Worm (Caenorhabditis elegans) whole organism, L4 larva: ENCODE measurements around the gene C26B9.7.
A peak's percentile ranks its signal among the peaks of the same experiment; 100 is the strongest.

Experiments
- F37D6.2 ChIP-seq: sonication (generic microtip); optimal IDR thresholded peaks from 2 replicates; lab custom pipeline; 2016; ENCODE audit warnings: mild to moderate bottlenecking, missing genetic modification characterization, missing compliant biosample characterization
- F44E2.7 ChIP-seq: fragments of 200-800 bp; sonication (Bioruptor generic); IDR thresholded peaks from 2 replicates; pipeline ENCODE4 v2.1.2; 2022; ENCODE audit warnings: missing genetic modification characterization, missing compliant biosample characterization
- T26A8.4 ChIP-seq: fragments of 200-800 bp; sonication (Bioruptor generic); IDR thresholded peaks from 2 replicates; pipeline ENCODE4 v1.3.6; 2022; ENCODE audit warnings: missing genetic modification characterization, missing compliant biosample characterization
- Y105C5A.15 ChIP-seq: fragments of 200-800 bp; sonication (Bioruptor generic); IDR thresholded peaks from 2 replicates; pipeline ENCODE4 v1.3.6; 2022; ENCODE audit warnings: missing genetic modification characterization, missing compliant biosample characterization
- Y48G9A.11 ChIP-seq: fragments of 200-800 bp; sonication (Bioruptor generic); IDR thresholded peaks from 2 replicates; pipeline ENCODE4 v1.3.6; 2022; ENCODE audit warnings: missing genetic modification reagents, missing genetic modification characterization, missing compliant biosample characterization
- aha-1 ChIP-seq: fragments of 150-350 bp; peaks from one replicate; lab custom pipeline; 2014; ENCODE audit warnings: missing biosample characterization, missing genetic modification characterization
- aly-2 ChIP-seq: sonication (generic microtip); optimal IDR thresholded peaks from 2 replicates; lab custom pipeline; 2018; ENCODE audit warnings: missing biosample characterization, missing genetic modification characterization
- ama-1 ChIP-seq: fragments of 150-350 bp; optimal IDR thresholded peaks from 2 replicates; lab custom pipeline; 2014; ENCODE audit warnings: inconsistent platforms, mixed read lengths
- ceh-20 ChIP-seq: fragments of 200-800 bp; sonication (Bioruptor generic); IDR thresholded peaks from 2 replicates; pipeline ENCODE4 v1.3.6; 2022; ENCODE audit warnings: missing genetic modification reagents, missing genetic modification characterization, missing compliant biosample characterization
- ceh-44 ChIP-seq: fragments of 200-800 bp; sonication (Bioruptor generic); IDR thresholded peaks from 2 replicates; pipeline ENCODE4 v1.3.6; 2022; ENCODE audit warnings: missing genetic modification reagents, missing genetic modification characterization, missing compliant biosample characterization
- daf-12 ChIP-seq: fragments of 150-350 bp; optimal IDR thresholded peaks from 2 replicates; lab custom pipeline; 2014; ENCODE audit warnings: missing biosample characterization, missing genetic modification reagents, missing genetic modification characterization
- daf-19 ChIP-seq: fragments of 200-800 bp; sonication (Bioruptor generic); conservative IDR thresholded peaks from 2 replicates; pipeline ENCODE4 v1.3.6; 2022; ENCODE audit warnings: missing genetic modification characterization, missing compliant biosample characterization
- egl-43 ChIP-seq: fragments of 200-800 bp; sonication (Bioruptor generic); IDR thresholded peaks from 2 replicates; pipeline ENCODE4 v1.3.6; 2022; ENCODE audit warnings: missing genetic modification reagents, missing genetic modification characterization, missing compliant biosample characterization
- fos-1 ChIP-seq: fragments of 150-350 bp; optimal IDR thresholded peaks from 2 replicates; lab custom pipeline; 2014; ENCODE audit warnings: missing biosample characterization, missing genetic modification characterization
- hif-1 ChIP-seq, 2 experiments: sonication (generic microtip); optimal IDR thresholded peaks; 2 replicates each; lab custom pipeline; 2016 to 2017; ENCODE audit warnings: missing compliant biosample characterization in 2 of 2, missing genetic modification characterization in 2 of 2, missing genetic modification reagents in 2 of 2, missing genotype in 2 of 2, mild to moderate bottlenecking in 1 of 2
- jun-1 ChIP-seq: fragments of 150-350 bp; optimal IDR thresholded peaks from 2 replicates; lab custom pipeline; 2014; ENCODE audit warnings: missing biosample characterization, missing genetic modification reagents, missing genetic modification characterization
- lim-7 ChIP-seq: fragments of 200-800 bp; sonication (Bioruptor generic); IDR thresholded peaks from 2 replicates; pipeline ENCODE4 v1.3.6; 2022; ENCODE audit warnings: missing genetic modification characterization, missing compliant biosample characterization
- lin-13 ChIP-seq: fragments of 150-350 bp; optimal IDR thresholded peaks from 2 replicates; lab custom pipeline; 2014; ENCODE audit warnings: missing biosample characterization, missing genetic modification reagents, missing genetic modification characterization
- lin-39 ChIP-seq: fragments of 150-350 bp; optimal IDR thresholded peaks from 2 replicates; lab custom pipeline; 2014; ENCODE audit warnings: missing biosample characterization, missing genetic modification reagents, missing genetic modification characterization
- lsy-2 ChIP-seq, 2 experiments: fragments of 150-350 bp in 1 of 2; sonication (generic microtip) in 1 of 2; optimal IDR thresholded peaks; 2 replicates each; lab custom pipeline; 2014 to 2017; ENCODE audit warnings: missing biosample characterization in 2 of 2, missing genetic modification characterization in 2 of 2
- madf-9 ChIP-seq: fragments of 200-800 bp; sonication (Bioruptor generic); conservative IDR thresholded peaks from 2 replicates; pipeline ENCODE4 v1.3.6; 2022; ENCODE audit warnings: missing genetic modification reagents, missing genetic modification characterization, missing compliant biosample characterization
- mdl-1 ChIP-seq, 2 experiments: fragments of 150-350 bp in 1 of 2; sonication (generic microtip) in 1 of 2; optimal IDR thresholded peaks; 2 replicates each; lab custom pipeline; 2014 to 2017; ENCODE audit warnings: missing biosample characterization in 2 of 2, missing genetic modification characterization in 2 of 2
- mxl-2 ChIP-seq: fragments of 200-800 bp; sonication (Bioruptor generic); conservative IDR thresholded peaks from 2 replicates; pipeline ENCODE4 v1.3.6; 2022; ENCODE audit warnings: missing genetic modification reagents, missing genetic modification characterization, missing compliant biosample characterization
- mxl-3 ChIP-seq: fragments of 200-800 bp; sonication (Bioruptor generic); optimal IDR thresholded peaks from 2 replicates; lab custom pipeline; 2018; ENCODE audit warnings: mild to moderate bottlenecking, missing genetic modification characterization, missing compliant biosample characterization
- nhr-25 ChIP-seq: sonication (generic microtip); optimal IDR thresholded peaks from 2 replicates; lab custom pipeline; 2017; ENCODE audit warnings: missing genetic modification characterization, mild to moderate bottlenecking, missing compliant biosample characterization, antibody characterized with exemption, moderate library complexity, borderline replicate concordance; ENCODE audit not compliant: insufficient read depth
- nhr-42 ChIP-seq: fragments of 200-800 bp; sonication (Bioruptor generic); IDR thresholded peaks from 2 replicates; pipeline ENCODE4 v1.3.6; 2022; ENCODE audit warnings: missing genetic modification characterization, missing compliant biosample characterization
- nhr-77 ChIP-seq: fragments of 150-350 bp; optimal IDR thresholded peaks from 2 replicates; lab custom pipeline; 2014; ENCODE audit warnings: missing biosample characterization, missing genetic modification characterization
- pha-4 ChIP-seq, 2 experiments: fragments of 150-350 bp in 1 of 2; fragments of 200-800 bp in 1 of 2; sonication (Bioruptor generic) in 1 of 2; IDR thresholded peaks in 1 of 2; optimal IDR thresholded peaks in 1 of 2; 2 replicates each; pipeline versions ENCODE4 v1.3.6 to Lab custom; 2014 to 2022; ENCODE audit warnings: missing genetic modification characterization in 2 of 2, missing genetic modification reagents in 2 of 2, missing biosample characterization in 1 of 2, missing compliant biosample characterization in 1 of 2
- pqm-1 ChIP-seq: sonication (generic microtip); optimal IDR thresholded peaks from 2 replicates; lab custom pipeline; 2017; ENCODE audit warnings: missing biosample characterization, missing genetic modification characterization
- rbr-2 ChIP-seq: sonication (generic microtip); optimal IDR thresholded peaks from 2 replicates; lab custom pipeline; 2016; ENCODE audit warnings: missing genotype, missing genetic modification characterization, missing compliant biosample characterization
- saeg-2 ChIP-seq: fragments of 200-800 bp; sonication (Bioruptor generic); IDR thresholded peaks from 2 replicates; pipeline ENCODE4 v1.3.6; 2022; ENCODE audit warnings: missing genetic modification reagents, missing genetic modification characterization, missing compliant biosample characterization
- sdz-12 ChIP-seq: fragments of 200-800 bp; sonication (Bioruptor generic); optimal IDR thresholded peaks from 2 replicates; lab custom pipeline; 2018; ENCODE audit warnings: mild to moderate bottlenecking, missing genetic modification characterization, missing compliant biosample characterization
- snpc-4 ChIP-seq: fragments of 150-350 bp; optimal IDR thresholded peaks from 2 replicates; lab custom pipeline; 2014; ENCODE audit warnings: missing biosample characterization, missing genetic modification characterization
- spr-1 ChIP-seq: sonication (generic microtip); optimal IDR thresholded peaks from 2 replicates; lab custom pipeline; 2016; ENCODE audit warnings: mild to moderate bottlenecking, missing genetic modification characterization, missing compliant biosample characterization
- tra-1 ChIP-seq: fragments of 200-800 bp; sonication (Bioruptor generic); IDR thresholded peaks from 2 replicates; pipeline ENCODE4 v1.3.6; 2022; ENCODE audit warnings: missing genetic modification reagents, missing genetic modification characterization, missing compliant biosample characterization
- unc-62 ChIP-seq, 3 experiments: fragments of 150-350 bp in 1 of 3; sonication (generic microtip); optimal IDR thresholded peaks in 2 of 3; peaks in 1 of 3; 1 replicate in 1 of 3; 2 replicates in 2 of 3; lab custom pipeline; 2014 to 2017; ENCODE audit warnings: missing biosample characterization in 3 of 3, missing genetic modification characterization in 3 of 3, missing genetic modification reagents in 3 of 3, missing genotype in 1 of 3
- ztf-7 ChIP-seq: fragments of 150-350 bp; optimal IDR thresholded peaks from 2 replicates; lab custom pipeline; 2014; ENCODE audit warnings: missing biosample characterization, missing genetic modification characterization

C26B9.7 gene

DNA sequence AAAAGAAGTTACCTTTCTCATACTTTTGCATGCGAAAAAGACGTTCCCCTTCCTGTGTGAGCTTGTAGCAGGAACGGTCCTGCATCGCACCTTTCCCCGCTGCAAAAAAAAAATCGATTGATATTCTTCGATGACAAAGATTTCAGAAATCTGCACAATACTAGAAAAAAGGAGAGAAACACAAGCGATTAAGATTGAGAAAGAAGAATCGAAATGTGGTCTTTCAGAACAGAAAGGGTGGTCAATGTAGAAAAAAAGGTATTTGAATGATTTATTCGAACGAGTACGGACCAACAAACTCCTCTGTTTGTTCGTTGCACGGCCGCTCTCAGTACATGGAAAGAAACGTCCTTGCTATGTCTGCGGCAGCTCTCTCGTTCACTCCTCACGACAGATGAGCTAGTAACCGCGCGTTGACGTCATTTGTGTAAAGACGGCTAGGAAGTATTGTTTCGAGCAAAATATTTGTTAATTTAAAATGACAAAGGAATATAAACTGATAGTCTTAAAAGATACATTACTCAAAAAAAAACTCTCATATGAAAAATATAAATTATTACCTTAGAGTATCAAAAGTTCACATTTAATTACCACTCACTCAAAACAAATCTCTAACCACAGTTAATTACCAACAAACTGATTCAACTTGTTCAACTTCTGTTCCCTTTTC lies 44.0 kb upstream of the C26B9.7 start, which contains the start of gene ift-81 (continued):
- TF ChIP-seq spr-1 (tag; lab: Kevin White, UChicago) (no peak), lin-39 (no peak), ceh-20 (GFP tag; lab: Robert Waterston, UW) (no peak), madf-9 (GFP tag; lab: Robert Waterston, UW) (no peak), lsy-2 (tag; optimal IDR thresholded peaks at IDR 0.05; lab: Kevin White, UChicago) (peak in 1 of 2 experiments; percentile 62), rbr-2 (peak; percentile 66), jun-1 (tag; lab: Kevin White, UChicago) (no peak), aha-1 (tag; lab: Kevin White, UChicago) (peak; percentile 96), nhr-25 (tag; lab: Kevin White, UChicago) (no peak), F37D6.2 (tag; lab: Kevin White, UChicago) (peak; percentile 24), ceh-44 (no peak), hif-1 (tag; optimal IDR thresholded peaks at IDR 0.05; lab: Kevin White, UChicago) (peak in 1 of 2 experiments; percentile 5), Y105C5A.15 (GFP tag; lab: Robert Waterston, UW) (no peak)

DNA sequence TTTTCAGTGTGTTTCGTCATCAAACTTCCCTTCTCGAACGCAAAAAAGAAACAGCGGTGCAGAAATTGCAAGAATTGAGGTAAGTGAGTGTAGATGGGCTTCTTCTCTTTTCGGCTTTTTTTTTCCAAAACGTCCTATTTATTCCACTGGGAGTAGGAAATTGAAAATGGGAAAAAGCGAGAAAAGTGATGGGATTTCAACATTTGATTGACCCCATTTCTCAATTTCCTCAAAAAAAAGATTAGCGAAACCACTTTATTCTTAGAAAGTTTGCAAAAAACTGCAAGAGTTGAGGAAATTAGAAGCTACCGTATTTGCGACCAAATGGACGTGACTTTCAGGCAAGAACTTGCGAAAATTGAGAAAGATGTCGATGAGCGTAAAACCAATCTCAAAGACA lies 38.6 kb upstream of the C26B9.7 start, which contains the start of gene ags-3:
Gene ags-3 (minus strand): TSS at position 101 of the 400 bp plus-strand sequence.
- no peak for TF ChIP-seq sdz-12
- no peak for TF ChIP-seq saeg-2 (GFP tag; lab: Robert Waterston, UW)
- TF ChIP-seq mxl-2: no peak
- no peak for TF ChIP-seq ztf-7
- TF ChIP-seq nhr-77 (tag; lab: Kevin White, UChicago): no peak
- no peak for TF ChIP-seq daf-12 (tag; lab: Kevin White, UChicago)
- no peak for TF ChIP-seq fos-1
- TF ChIP-seq snpc-4 (tag; lab: Kevin White, UChicago): no peak
- no peak for TF ChIP-seq pha-4 (GFP tag; IDR thresholded peaks at IDR 0.05; lab: Robert Waterston, UW)
- no peak for TF ChIP-seq pha-4 (tag; optimal IDR thresholded peaks at IDR 0.05; lab: Kevin White, UChicago)
- TF ChIP-seq T26A8.4 (GFP tag; lab: Robert Waterston, UW): no peak
- TF ChIP-seq lim-7: no peak
- TF ChIP-seq mxl-3 (GFP tag; lab: Kevin White, UChicago): no peak
- no peak for TF ChIP-seq ama-1 (lab: Kevin White, UChicago)
- no peak for TF ChIP-seq lin-13 (GFP tag; lab: Kevin White, UChicago)
- no peak for TF ChIP-seq daf-19 (GFP tag; lab: Robert Waterston, UW)
- no peak for TF ChIP-seq mdl-1 (tag; optimal IDR thresholded peaks at IDR 0.05; lab: Kevin White, UChicago)
- TF ChIP-seq tra-1: no peak
- TF ChIP-seq unc-62 (GFP tag; optimal IDR thresholded peaks at IDR 0.05 in 1 of 2; lab: Kevin White, UChicago): no peak
- no peak for TF ChIP-seq unc-62 (tag; optimal IDR thresholded peaks at IDR 0.05; lab: Kevin White, UChicago)

DNA sequence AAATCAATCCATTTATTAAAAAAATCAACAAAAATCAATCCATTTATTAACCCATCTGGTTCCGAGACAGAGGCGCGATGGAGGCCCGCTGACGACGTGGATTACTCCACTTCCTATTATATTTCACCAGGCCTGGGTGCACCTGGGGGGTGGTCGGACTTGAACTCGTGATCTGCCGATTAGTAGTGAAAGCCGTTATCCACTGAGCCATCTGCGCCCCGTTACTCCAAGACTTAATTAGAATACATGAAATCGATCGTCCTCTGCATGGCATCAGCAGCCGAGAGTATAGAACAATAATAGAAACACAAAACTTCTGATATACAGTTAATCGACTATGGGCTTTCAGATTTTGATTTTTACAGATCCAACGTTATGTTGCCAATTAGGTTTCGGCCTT lies 32.5 kb upstream of the C26B9.7 start:
- 0 out of 2 replicates have a peak, but pooled peaks have one; percentile 17 for TF ChIP-seq egl-43
- TF ChIP-seq pqm-1 (tag; lab: Kevin White, UChicago): no peak
- no peak for TF ChIP-seq F44E2.7
- TF ChIP-seq Y48G9A.11 (GFP tag; lab: Robert Waterston, UW): no peak
- no peak for TF ChIP-seq nhr-42 (GFP tag; lab: Robert Waterston, UW)
- no peak for TF ChIP-seq aly-2 (tag; lab: Kevin White, UChicago)
